Worm (Caenorhabditis elegans) whole organism, young adult: ENCODE data around the gene Y62H9A.16.
"Not testable (repeated sequence)": the region's sequence is repeated elsewhere in the genome, so short reads cannot be mapped to it uniquely, and the experiment has no call there.

Source experiments
- B0019.2 ChIP-seq: fragments of 200-800 bp; sonication (Bioruptor generic); conservative IDR thresholded peaks from 2 replicates; pipeline ENCODE4 v1.3.6; 2022; ENCODE audit warnings: missing genetic modification reagents, missing genetic modification characterization, missing compliant biosample characterization
- T26A5.8 ChIP-seq: sonication (generic microtip); optimal IDR thresholded peaks from 2 replicates; lab custom pipeline; 2016; ENCODE audit warnings: missing genetic modification characterization, missing compliant biosample characterization
- Y53G8AR.9 ChIP-seq: fragments of 200-800 bp; sonication (Bioruptor generic); conservative IDR thresholded peaks from 2 replicates; pipeline ENCODE4 v1.3.6; 2022; ENCODE audit warnings: missing genetic modification reagents, missing genetic modification characterization, missing compliant biosample characterization
- Y67H2A.10 ChIP-seq: fragments of 200-800 bp; sonication (Bioruptor generic); conservative IDR thresholded peaks from 2 replicates; pipeline ENCODE4 v1.3.6; 2022; ENCODE audit warnings: missing genetic modification reagents, missing genetic modification characterization, missing compliant biosample characterization
- akir-1 ChIP-seq: fragments of 200-800 bp; sonication (Bioruptor generic); optimal IDR thresholded peaks from 2 replicates; lab custom pipeline; 2018; ENCODE audit warnings: mild to moderate bottlenecking, missing genetic modification characterization, moderate library complexity, missing compliant biosample characterization
- atf-7 ChIP-seq: sonication (generic microtip); optimal IDR thresholded peaks from 2 replicates; lab custom pipeline; 2017; ENCODE audit warnings: mild to moderate bottlenecking, missing genetic modification characterization, missing compliant biosample characterization
- athp-1 ChIP-seq: sonication (generic microtip); optimal IDR thresholded peaks from 2 replicates; lab custom pipeline; 2017; ENCODE audit warnings: mild to moderate bottlenecking, missing genetic modification characterization, missing compliant biosample characterization
- attf-3 ChIP-seq: fragments of 200-800 bp; sonication (Bioruptor generic); conservative IDR thresholded peaks from 2 replicates; pipeline ENCODE4 v1.3.6; 2022; ENCODE audit warnings: missing genetic modification reagents, missing genetic modification characterization, missing compliant biosample characterization
- attf-5 ChIP-seq: fragments of 200-800 bp; sonication (Bioruptor generic); optimal IDR thresholded peaks from 2 replicates; lab custom pipeline; 2018; ENCODE audit warnings: mild to moderate bottlenecking, missing genetic modification characterization, missing compliant biosample characterization
- bed-1 ChIP-seq: fragments of 200-800 bp; sonication (Bioruptor generic); IDR thresholded peaks from 2 replicates; pipeline ENCODE4 v1.3.6; 2022; ENCODE audit warnings: missing genetic modification reagents, missing genetic modification characterization, missing compliant biosample characterization
- bed-2 ChIP-seq: fragments of 200-800 bp; sonication (Bioruptor generic); IDR thresholded peaks from 2 replicates; pipeline ENCODE4 v1.3.6; 2022; ENCODE audit warnings: missing genetic modification reagents, missing genetic modification characterization, missing compliant biosample characterization
- ceh-40 ChIP-seq: fragments of 200-800 bp; sonication (Bioruptor generic); IDR thresholded peaks from 2 replicates; pipeline ENCODE4 v1.3.6; 2022; ENCODE audit warnings: missing genetic modification characterization, missing compliant biosample characterization
- die-1 ChIP-seq: sonication (generic microtip); optimal IDR thresholded peaks from 2 replicates; lab custom pipeline; 2016; ENCODE audit warnings: missing genotype, mild to moderate bottlenecking, missing genetic modification characterization, missing compliant biosample characterization
- efl-1 ChIP-seq: fragments of 150-350 bp; optimal IDR thresholded peaks from 2 replicates; lab custom pipeline; 2014; ENCODE audit warnings: missing biosample characterization, missing genetic modification reagents, missing genetic modification characterization
- egl-18 ChIP-seq: fragments of 200-800 bp; sonication (Bioruptor generic); IDR thresholded peaks from 2 replicates; pipeline ENCODE4 v1.3.6; 2022; ENCODE audit warnings: missing genetic modification reagents, missing genetic modification characterization, missing compliant biosample characterization
- egl-44 ChIP-seq: fragments of 200-800 bp; sonication (Bioruptor generic); IDR thresholded peaks from 2 replicates; pipeline ENCODE4 v1.3.6; 2022; ENCODE audit warnings: missing genetic modification reagents, missing genetic modification characterization, missing compliant biosample characterization
- him-1 ChIP-seq: sonication (generic microtip); optimal IDR thresholded peaks from 2 replicates; lab custom pipeline; 2016; ENCODE audit warnings: missing genotype, missing genetic modification reagents, missing genetic modification characterization, missing compliant biosample characterization
- hlh-26 ChIP-seq: fragments of 200-800 bp; sonication (Bioruptor generic); conservative IDR thresholded peaks from 2 replicates; pipeline ENCODE4 v1.3.6; 2022; ENCODE audit warnings: missing genetic modification reagents, missing genetic modification characterization, missing compliant biosample characterization
- hmg-20 ChIP-seq: fragments of 200-800 bp; sonication (Bioruptor generic); IDR thresholded peaks from 2 replicates; pipeline ENCODE4 v1.3.6; 2022; ENCODE audit warnings: missing genetic modification reagents, missing genetic modification characterization, missing compliant biosample characterization
- lag-1 ChIP-seq: fragments of 200-800 bp; sonication (Bioruptor generic); IDR thresholded peaks from 2 replicates; pipeline ENCODE4 v1.3.6; 2022; ENCODE audit warnings: missing genetic modification reagents, missing genetic modification characterization, missing compliant biosample characterization
- lin-26 ChIP-seq: fragments of 200-800 bp; sonication (Bioruptor generic); IDR thresholded peaks from 2 replicates; pipeline ENCODE4 v1.3.6; 2022; ENCODE audit warnings: missing genetic modification reagents, missing genetic modification characterization, missing compliant biosample characterization
- lin-40 ChIP-seq: sonication (generic microtip); optimal IDR thresholded peaks from 2 replicates; lab custom pipeline; 2016; ENCODE audit warnings: missing genetic modification characterization, mild to moderate bottlenecking, missing compliant biosample characterization, missing genotype, missing genetic modification reagents
- lin-54 ChIP-seq: fragments of 200-800 bp; sonication (Bioruptor generic); optimal IDR thresholded peaks from 2 replicates; lab custom pipeline; 2018; ENCODE audit warnings: mild to moderate bottlenecking, missing genetic modification characterization, missing compliant biosample characterization
- madf-8 ChIP-seq: fragments of 200-800 bp; sonication (Bioruptor generic); conservative IDR thresholded peaks from 2 replicates; pipeline ENCODE4 v1.3.6; 2022; ENCODE audit warnings: missing genetic modification reagents, missing genetic modification characterization, missing compliant biosample characterization
- mcd-1 ChIP-seq: fragments of 200-800 bp; sonication (Bioruptor generic); IDR thresholded peaks from 2 replicates; pipeline ENCODE4 v1.3.6; 2022; ENCODE audit warnings: missing genetic modification reagents, missing genetic modification characterization, missing compliant biosample characterization
- mxl-1 ChIP-seq: sonication (generic microtip); optimal IDR thresholded peaks from 2 replicates; lab custom pipeline; 2016; ENCODE audit warnings: missing genetic modification characterization, missing compliant biosample characterization
- nfyb-1 ChIP-seq: fragments of 200-800 bp; sonication (Bioruptor generic); IDR thresholded peaks from 2 replicates; pipeline ENCODE4 v1.3.6; 2022; ENCODE audit warnings: missing genetic modification reagents, missing genetic modification characterization, missing compliant biosample characterization
- nhr-179 ChIP-seq: sonication (generic microtip); optimal IDR thresholded peaks from 2 replicates; lab custom pipeline; 2016; ENCODE audit warnings: mild to moderate bottlenecking, missing genetic modification characterization, missing compliant biosample characterization
- nhr-27 ChIP-seq: fragments of 200-800 bp; sonication (Bioruptor generic); optimal IDR thresholded peaks from 2 replicates; lab custom pipeline; 2018; ENCODE audit warnings: mild to moderate bottlenecking, missing genetic modification characterization, moderate library complexity, missing compliant biosample characterization
- nhr-80 ChIP-seq: sonication (generic microtip); optimal IDR thresholded peaks from 2 replicates; lab custom pipeline; 2016; ENCODE audit warnings: missing genetic modification characterization, missing compliant biosample characterization
- pha-4 ChIP-seq: fragments of 150-350 bp; sonication (generic microtip); optimal IDR thresholded peaks from 2 replicates; lab custom pipeline; 2014; ENCODE audit warnings: missing biosample characterization, missing genetic modification reagents, missing genetic modification characterization
- repo-1 ChIP-seq: sonication (generic microtip); optimal IDR thresholded peaks from 2 replicates; lab custom pipeline; 2017; ENCODE audit warnings: mild to moderate bottlenecking, missing genetic modification characterization, missing compliant biosample characterization
- rpc-1 ChIP-seq, 2 experiments: fragments of 150-350 bp in 1 of 2; sonication (generic microtip) in 1 of 2; optimal IDR thresholded peaks; 2 replicates each; lab custom pipeline; 2014 to 2018; ENCODE audit warnings: missing biosample characterization in 1 of 2, missing genetic modification characterization in 1 of 2, missing genetic modification reagents in 1 of 2, missing genotype in 1 of 2
- sdz-38 ChIP-seq: sonication (generic microtip); optimal IDR thresholded peaks from 2 replicates; lab custom pipeline; 2016; ENCODE audit warnings: missing genotype, missing genetic modification characterization, missing compliant biosample characterization
- snpc-1.1 ChIP-seq: sonication (generic microtip); optimal IDR thresholded peaks from 2 replicates; lab custom pipeline; 2017; ENCODE audit warnings: missing genetic modification characterization, mild to moderate bottlenecking, missing compliant biosample characterization, antibody characterized with exemption, moderate library complexity, missing genotype, missing genetic modification reagents; ENCODE audit not compliant: insufficient read depth
- unc-130 ChIP-seq: sonication (generic microtip); optimal IDR thresholded peaks from 2 replicates; lab custom pipeline; 2016; ENCODE audit warnings: missing genetic modification reagents, missing genetic modification characterization, missing compliant biosample characterization
- zim-3 ChIP-seq: sonication (generic microtip); optimal IDR thresholded peaks from 2 replicates; lab custom pipeline; 2017; ENCODE audit warnings: mild to moderate bottlenecking, missing genetic modification characterization, moderate library complexity, missing compliant biosample characterization
- ztf-26 ChIP-seq: sonication (generic microtip); optimal IDR thresholded peaks from 2 replicates; lab custom pipeline; 2017; ENCODE audit warnings: missing genetic modification characterization, missing compliant biosample characterization

Y62H9A.16 gene

ce11 chrX:11953229-11953628 lies 35.1 kb downstream of the Y62H9A.16 start, which contains the start of gene T08D10.4:
Gene T08D10.4, minus strand, starts transcription at chrX:11953329.
- TF ChIP-seq atf-7 (tag; lab: Kevin White, UChicago) (no peak), ztf-26 (tag; lab: Kevin White, UChicago) (no peak), pha-4 (tag; lab: Kevin White, UChicago) (no peak), Y53G8AR.9 (no peak), Y67H2A.10 (GFP tag; lab: Robert Waterston, UW) (no peak), unc-130 (GFP tag; lab: Kevin White, UChicago) (no peak), rpc-1 (optimal IDR thresholded peaks at IDR 0.05; lab: Kevin White, UChicago) (no peak), rpc-1 (tag; optimal IDR thresholded peaks at IDR 0.05; lab: Kevin White, UChicago) (no peak), efl-1 (no peak), nhr-27 (no peak), nfyb-1 (GFP tag; lab: Robert Waterston, UW) (no peak), bed-1 (GFP tag; lab: Robert Waterston, UW) (no peak), lag-1 (no peak), hlh-26 (GFP tag; lab: Robert Waterston, UW) (no peak)
- TF ChIP-seq, all 124 proteins: peak for 0

- peak; percentile 8 for TF ChIP-seq nhr-80 (tag; lab: Kevin White, UChicago)
- no peak for TF ChIP-seq snpc-1.1 (tag; lab: Kevin White, UChicago)
Observed at ce11 chrX:11955125-11955524, 37.0 kb downstream of the Y62H9A.16 start, which contains the start of gene T08D10.3. Gene T08D10.3, plus strand, starts transcription at chrX:11955425.

ce11 chrX:11957246-11957645 lies 39.2 kb downstream of the Y62H9A.16 start, which contains the start of gene T08D10.5:
Gene T08D10.5, plus strand, starts transcription at chrX:11957546.
- TF ChIP-seq him-1 (tag; lab: Kevin White, UChicago) (no peak), ceh-40 (no peak), nhr-80 (tag; lab: Kevin White, UChicago) (no peak), attf-3 (GFP tag; lab: Robert Waterston, UW) (no peak), lin-40 (tag; lab: Kevin White, UChicago) (no peak), ztf-26 (tag; lab: Kevin White, UChicago) (no peak), snpc-1.1 (tag; lab: Kevin White, UChicago) (no peak)

DNA sequence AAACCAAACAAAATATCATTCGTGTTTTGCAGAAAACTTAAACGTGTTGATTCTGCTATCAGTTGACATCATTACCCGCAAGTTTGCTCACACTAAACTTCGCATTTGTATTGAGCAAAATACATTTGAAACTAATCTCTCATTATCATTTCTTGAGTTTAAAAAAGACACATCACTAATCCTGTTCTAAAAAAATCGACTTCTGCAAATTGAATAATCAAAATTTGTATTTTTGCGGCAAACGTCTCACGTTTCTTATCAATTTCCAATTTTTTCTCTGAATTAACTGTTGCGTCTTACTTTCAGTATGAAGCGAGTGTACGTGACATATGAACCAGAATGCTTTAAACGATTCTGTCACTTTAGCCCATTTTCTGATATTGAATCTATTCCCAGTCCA lies 41.7 kb downstream of the Y62H9A.16 start, which contains the start of gene C49F5.8:
C49F5.8 (plus strand) TSS at position 301 of the 400 bp plus-strand sequence.
- no peak for TF ChIP-seq nhr-179 (tag; lab: Kevin White, UChicago)
- TF ChIP-seq B0019.2 (GFP tag; lab: Robert Waterston, UW): no peak
- TF ChIP-seq T26A5.8 (tag; lab: Kevin White, UChicago): no peak
- no peak for TF ChIP-seq ceh-40
- TF ChIP-seq mcd-1 (GFP tag; lab: Robert Waterston, UW): no peak
- TF ChIP-seq nhr-80 (tag; lab: Kevin White, UChicago): peak; percentile 7

- TF ChIP-seq egl-44; repo-1 (tag; lab: Kevin White, UChicago); sdz-38 (tag; lab: Kevin White, UChicago): not testable (repeated sequence)
Observed at ce11 chrX:11961103-11961502, 43.0 kb downstream of the Y62H9A.16 start, which contains the start of gene C49F5.13. Gene C49F5.13, plus strand, starts transcription at chrX:11961403.

DNA sequence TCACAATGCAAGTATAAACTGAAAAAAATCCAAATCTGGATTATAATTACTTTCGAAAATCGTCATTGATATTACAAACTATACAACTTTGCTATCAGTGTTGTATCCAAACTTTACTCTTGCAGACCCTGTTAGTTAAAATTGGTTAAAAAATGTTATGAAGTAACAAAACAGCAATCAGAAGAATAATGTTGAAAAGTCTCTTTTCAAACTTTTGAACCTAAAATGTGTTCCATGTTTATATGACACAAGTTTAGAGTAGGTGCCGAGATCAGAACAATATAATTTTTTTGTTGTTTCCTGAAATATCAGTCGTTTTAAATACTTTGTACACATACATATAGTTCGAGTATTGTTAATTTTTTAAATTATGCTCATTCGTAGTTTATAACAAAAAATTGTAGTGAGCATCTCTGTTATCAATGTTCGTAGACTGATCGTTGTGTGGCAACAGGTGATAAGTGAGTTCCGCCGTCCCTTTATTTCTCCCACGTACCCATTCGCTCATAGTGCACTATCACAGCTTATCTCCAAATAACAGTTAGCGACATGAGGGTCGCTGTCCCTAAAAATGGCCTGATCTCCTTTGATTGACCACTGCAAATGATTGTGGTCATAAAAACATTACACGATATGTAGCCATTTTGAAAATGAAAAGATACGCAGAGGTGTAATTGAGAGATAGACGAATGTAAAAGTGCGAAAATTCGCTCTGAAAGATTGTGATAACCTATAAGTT lies 44.1 kb downstream of the Y62H9A.16 start:
- TF ChIP-seq egl-18 (GFP tag; lab: Robert Waterston, UW) (no peak), die-1 (tag; lab: Kevin White, UChicago) (no peak), lin-54 (GFP tag; lab: Kevin White, UChicago) (no peak), mxl-1 (tag; lab: Kevin White, UChicago) (no peak), akir-1 (GFP tag; lab: Kevin White, UChicago) (no peak), bed-2 (GFP tag; lab: Robert Waterston, UW) (no peak), lin-26 (no peak), attf-5 (GFP tag; lab: Kevin White, UChicago) (no peak), athp-1 (tag; lab: Kevin White, UChicago) (no peak), lin-40 (tag; lab: Kevin White, UChicago) (peak; percentile 8), zim-3 (tag; lab: Kevin White, UChicago) (no peak), madf-8 (GFP tag; lab: Robert Waterston, UW) (no peak), bed-1 (GFP tag; lab: Robert Waterston, UW) (no peak), B0019.2 (GFP tag; lab: Robert Waterston, UW) (no peak), hmg-20 (GFP tag; lab: Robert Waterston, UW) (no peak)
